Worm (Caenorhabditis elegans) whole organism, L2 larva: Measurements from ENCODE around the gene C13F10.5.

Experiments used
- C34F6.9 ChIP-seq: fragments of 150-350 bp; optimal IDR thresholded peaks from 2 replicates; lab custom pipeline; 2014; ENCODE audit warnings: missing biosample characterization, missing genetic modification characterization
- F13H6.1 ChIP-seq: sonication (generic microtip); optimal IDR thresholded peaks from 2 replicates; lab custom pipeline; 2016; ENCODE audit warnings: missing genetic modification characterization, missing compliant biosample characterization
- Y55F3AM.14 ChIP-seq: fragments of 200-800 bp; sonication (Bioruptor generic); optimal IDR thresholded peaks from 2 replicates; lab custom pipeline; 2018; ENCODE audit warnings: mild to moderate bottlenecking, missing genetic modification characterization, missing compliant biosample characterization
- ZK546.5 ChIP-seq: sonication (generic microtip); optimal IDR thresholded peaks from 2 replicates; lab custom pipeline; 2017; ENCODE audit warnings: missing biosample characterization, missing genetic modification characterization
- alr-1 ChIP-seq: fragments of 150-350 bp; optimal IDR thresholded peaks from 2 replicates; lab custom pipeline; 2014; ENCODE audit warnings: missing biosample characterization, missing genetic modification characterization
- ama-1 ChIP-seq: fragments of 150-350 bp; optimal IDR thresholded peaks from 2 replicates; lab custom pipeline; 2018; ENCODE audit warnings: inconsistent platforms
- blmp-1 ChIP-seq: sonication (generic microtip); optimal IDR thresholded peaks from 2 replicates; lab custom pipeline; 2017; ENCODE audit warnings: missing genetic modification characterization, mild to moderate bottlenecking, missing compliant biosample characterization, antibody characterized with exemption, moderate library complexity; ENCODE audit not compliant: insufficient read depth
- ceh-16 ChIP-seq: fragments of 150-350 bp; optimal IDR thresholded peaks from 2 replicates; lab custom pipeline; 2014; ENCODE audit warnings: missing biosample characterization, missing genetic modification characterization
- ceh-82 ChIP-seq: fragments of 150-350 bp; optimal IDR thresholded peaks from 2 replicates; lab custom pipeline; 2014; ENCODE audit warnings: missing biosample characterization, missing genetic modification characterization
- crh-2 ChIP-seq: sonication (generic microtip); optimal IDR thresholded peaks from 2 replicates; lab custom pipeline; 2017; ENCODE audit warnings: missing biosample characterization, missing genetic modification characterization
- dmd-4 ChIP-seq: sonication (generic microtip); optimal IDR thresholded peaks from 2 replicates; lab custom pipeline; 2017; ENCODE audit warnings: missing biosample characterization, missing genetic modification characterization
- egl-27 ChIP-seq: sonication (generic microtip); optimal IDR thresholded peaks from 3 replicates; lab custom pipeline; 2017; ENCODE audit warnings: missing biosample characterization, missing genetic modification reagents, missing genetic modification characterization
- elt-1 ChIP-seq: fragments of 150-350 bp; optimal IDR thresholded peaks from 2 replicates; lab custom pipeline; 2014; ENCODE audit warnings: missing biosample characterization, missing genetic modification characterization
- elt-3 ChIP-seq: sonication (generic microtip); optimal IDR thresholded peaks from 2 replicates; lab custom pipeline; 2017; ENCODE audit warnings: missing biosample characterization, missing genetic modification characterization
- fos-1 ChIP-seq: fragments of 150-350 bp; optimal IDR thresholded peaks from 2 replicates; lab custom pipeline; 2014; ENCODE audit warnings: missing biosample characterization, missing genetic modification characterization
- gmeb-1 ChIP-seq: fragments of 150-350 bp; optimal IDR thresholded peaks from 2 replicates; lab custom pipeline; 2014; ENCODE audit warnings: missing biosample characterization, missing genetic modification characterization
- lin-11 ChIP-seq: fragments of 150-350 bp; sonication (generic microtip); optimal IDR thresholded peaks from 2 replicates; lab custom pipeline; 2014; ENCODE audit warnings: missing biosample characterization, missing genetic modification characterization, inconsistent platforms, mixed read lengths
- lin-13 ChIP-seq: fragments of 150-350 bp; optimal IDR thresholded peaks from 2 replicates; lab custom pipeline; 2014; ENCODE audit warnings: missing biosample characterization, missing genetic modification reagents, missing genetic modification characterization
- lin-39 ChIP-seq: fragments of 150-350 bp; optimal IDR thresholded peaks from 2 replicates; lab custom pipeline; 2014; ENCODE audit warnings: missing biosample characterization, missing genetic modification reagents, missing genetic modification characterization
- lsy-2 ChIP-seq, 2 experiments: fragments of 150-350 bp in 1 of 2; sonication (generic microtip) in 1 of 2; optimal IDR thresholded peaks; 2 replicates each; lab custom pipeline; 2014 to 2017; ENCODE audit warnings: missing biosample characterization in 2 of 2, missing genetic modification characterization in 2 of 2
- mab-5 ChIP-seq: fragments of 150-350 bp; optimal IDR thresholded peaks from 2 replicates; lab custom pipeline; 2014; ENCODE audit warnings: missing biosample characterization, missing genetic modification characterization
- mbf-1 ChIP-seq: sonication (generic microtip); optimal IDR thresholded peaks from 2 replicates; lab custom pipeline; 2017; ENCODE audit warnings: missing biosample characterization, missing genetic modification characterization
- mdl-1 ChIP-seq, 2 experiments: fragments of 150-350 bp in 1 of 2; sonication (generic microtip) in 1 of 2; optimal IDR thresholded peaks; 2 replicates each; lab custom pipeline; 2017; ENCODE audit warnings: missing biosample characterization in 2 of 2, missing genetic modification characterization in 2 of 2
- nhr-10 ChIP-seq: sonication (generic microtip); optimal IDR thresholded peaks from 2 replicates; lab custom pipeline; 2017; ENCODE audit warnings: missing biosample characterization, missing genetic modification characterization
- nhr-11 ChIP-seq: fragments of 150-350 bp; optimal IDR thresholded peaks from 2 replicates; lab custom pipeline; 2014; ENCODE audit warnings: missing biosample characterization, missing genetic modification characterization
- nhr-12 ChIP-seq: fragments of 150-350 bp; optimal IDR thresholded peaks from 2 replicates; lab custom pipeline; 2014; ENCODE audit warnings: missing biosample characterization, missing genetic modification characterization
- nhr-129 ChIP-seq: fragments of 150-350 bp; optimal IDR thresholded peaks from 2 replicates; lab custom pipeline; 2014; ENCODE audit warnings: missing biosample characterization, missing genetic modification characterization
- nhr-21 ChIP-seq: fragments of 150-350 bp; optimal IDR thresholded peaks from 2 replicates; lab custom pipeline; 2014; ENCODE audit warnings: missing biosample characterization, missing genetic modification characterization
- nhr-23 ChIP-seq: fragments of 150-350 bp; optimal IDR thresholded peaks from 2 replicates; lab custom pipeline; 2014; ENCODE audit warnings: missing biosample characterization, missing genetic modification reagents, missing genetic modification characterization
- nhr-237 ChIP-seq: fragments of 150-350 bp; optimal IDR thresholded peaks from 2 replicates; lab custom pipeline; 2014; ENCODE audit warnings: missing biosample characterization, missing genetic modification characterization
- nhr-25 ChIP-seq: fragments of 150-350 bp; sonication (generic microtip); optimal IDR thresholded peaks from 3 replicates; lab custom pipeline; 2014; ENCODE audit warnings: missing biosample characterization, missing genetic modification characterization
- nhr-6 ChIP-seq: fragments of 150-350 bp; optimal IDR thresholded peaks from 2 replicates; lab custom pipeline; 2014; ENCODE audit warnings: missing biosample characterization, missing genetic modification characterization
- nhr-77 ChIP-seq: fragments of 150-350 bp; optimal IDR thresholded peaks from 2 replicates; lab custom pipeline; 2014; ENCODE audit warnings: missing biosample characterization, missing genetic modification characterization
- peb-1 ChIP-seq: fragments of 150-350 bp; optimal IDR thresholded peaks from 2 replicates; lab custom pipeline; 2014; ENCODE audit warnings: missing biosample characterization, missing genetic modification characterization
- sem-4 ChIP-seq: fragments of 150-350 bp; optimal IDR thresholded peaks from 2 replicates; lab custom pipeline; 2014; ENCODE audit warnings: missing biosample characterization, missing genetic modification reagents, missing genetic modification characterization
- skn-1 ChIP-seq: sonication (generic microtip); optimal IDR thresholded peaks from 2 replicates; lab custom pipeline; 2017; ENCODE audit warnings: missing biosample characterization, missing genetic modification characterization
- sma-3 ChIP-seq: sonication (generic microtip); optimal IDR thresholded peaks from 2 replicates; lab custom pipeline; 2016; ENCODE audit warnings: missing genetic modification reagents, missing genetic modification characterization, missing compliant biosample characterization
- sma-9 ChIP-seq, 2 experiments: fragments of 150-350 bp in 1 of 2; sonication (generic microtip) in 1 of 2; optimal IDR thresholded peaks; 2 replicates each; lab custom pipeline; 2014 to 2016; ENCODE audit warnings: missing genetic modification characterization in 2 of 2, mild to moderate bottlenecking in 1 of 2, missing biosample characterization in 1 of 2, missing compliant biosample characterization in 1 of 2, missing genetic modification reagents in 1 of 2, moderate library complexity in 1 of 2
- snpc-4 ChIP-seq: fragments of 150-350 bp; optimal IDR thresholded peaks from 2 replicates; lab custom pipeline; 2014; ENCODE audit warnings: missing biosample characterization, missing genetic modification characterization
- unc-39 ChIP-seq: fragments of 150-350 bp; optimal IDR thresholded peaks from 2 replicates; lab custom pipeline; 2014; ENCODE audit warnings: missing biosample characterization, missing genetic modification characterization
- unc-55 ChIP-seq: fragments of 150-350 bp; sonication (generic microtip); optimal IDR thresholded peaks from 3 replicates; lab custom pipeline; 2014; ENCODE audit warnings: missing biosample characterization, missing genetic modification reagents, missing genetic modification characterization
- unc-62 ChIP-seq: fragments of 150-350 bp; optimal IDR thresholded peaks from 2 replicates; lab custom pipeline; 2014; ENCODE audit warnings: missing biosample characterization, missing genetic modification reagents, missing genetic modification characterization
- zag-1 ChIP-seq: fragments of 150-350 bp; optimal IDR thresholded peaks from 2 replicates; lab custom pipeline; 2014; ENCODE audit warnings: missing biosample characterization, missing genetic modification characterization
- ztf-1 ChIP-seq: fragments of 200-800 bp; sonication (Bioruptor generic); conservative IDR thresholded peaks from 2 replicates; pipeline ENCODE4 v1.3.6; 2022; ENCODE audit warnings: missing genetic modification characterization, missing compliant biosample characterization
- ztf-11 ChIP-seq: sonication (generic microtip); optimal IDR thresholded peaks from 2 replicates; lab custom pipeline; 2017; ENCODE audit warnings: missing biosample characterization, missing genetic modification characterization
- ztf-4 ChIP-seq: fragments of 150-350 bp; optimal IDR thresholded peaks from 2 replicates; lab custom pipeline; 2014; ENCODE audit warnings: missing biosample characterization, missing genetic modification characterization

C13F10.5 gene

DNA sequence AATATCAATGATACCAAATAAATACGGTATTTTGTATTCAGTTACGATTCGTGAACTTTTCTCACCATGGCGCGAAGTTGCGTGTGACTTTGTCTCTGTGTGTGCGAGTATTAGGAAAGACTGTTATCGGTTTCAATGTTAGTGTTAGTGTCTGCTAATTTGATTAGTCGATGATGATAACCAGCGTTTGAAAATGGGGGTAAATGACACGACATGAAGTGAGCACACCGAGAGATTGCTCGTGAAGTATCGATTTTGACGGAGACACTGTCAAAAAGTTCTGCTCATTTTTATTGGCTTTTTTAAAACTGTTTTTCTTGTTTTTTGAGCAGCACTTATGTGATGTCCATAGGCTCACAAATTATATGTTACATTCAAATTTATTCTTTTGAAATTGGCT lies 20.5 kb downstream of the C13F10.5 start:
- peak; percentile 4 for TF ChIP-seq gmeb-1 (tag; lab: Kevin White, UChicago)
- peak; percentile 20 for TF ChIP-seq F13H6.1 (tag; lab: Kevin White, UChicago)
- no peak for TF ChIP-seq nhr-23 (tag; lab: Kevin White, UChicago)
- peak; percentile 18 for TF ChIP-seq nhr-129
- TF ChIP-seq blmp-1: no peak
- TF ChIP-seq sma-9 (GFP tag; optimal IDR thresholded peaks at IDR 0.05; lab: Kevin White, UChicago): peak; percentile 14
- no peak for TF ChIP-seq sma-9 (tag; optimal IDR thresholded peaks at IDR 0.05; lab: Kevin White, UChicago)
- peak; percentile 83 for TF ChIP-seq fos-1 (tag; lab: Kevin White, UChicago)
- peak; percentile 65 for TF ChIP-seq ama-1 (lab: Kevin White, UChicago)
- TF ChIP-seq crh-2 (tag; lab: Kevin White, UChicago): peak; percentile 67
- no peak for TF ChIP-seq mab-5
- TF ChIP-seq sma-3: peak; percentile 6

DNA sequence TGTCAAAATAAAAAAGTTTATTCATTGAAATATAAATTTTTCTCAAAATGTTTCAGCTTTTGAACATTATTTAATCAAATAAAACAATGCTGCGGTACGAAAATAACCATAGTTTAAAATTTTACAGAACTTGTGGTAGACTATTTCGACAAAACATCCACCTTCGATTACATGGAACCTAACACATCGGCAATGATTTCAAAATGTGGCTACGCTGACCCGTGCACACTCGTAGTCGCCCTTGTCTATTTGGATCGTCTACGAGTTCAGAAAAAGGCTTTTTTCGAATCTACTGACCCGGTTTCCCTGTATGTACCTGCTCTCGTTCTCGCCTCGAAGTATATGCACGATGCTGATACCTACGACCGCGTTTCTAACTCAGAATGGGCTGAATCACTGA lies 21.9 kb downstream of the C13F10.5 start:
- TF ChIP-seq sma-9 (GFP tag; optimal IDR thresholded peaks at IDR 0.05; lab: Kevin White, UChicago): no peak
- no peak for TF ChIP-seq sma-9 (tag; optimal IDR thresholded peaks at IDR 0.05; lab: Kevin White, UChicago)
- TF ChIP-seq unc-55 (GFP tag; lab: Kevin White, UChicago): no peak
- no peak for TF ChIP-seq snpc-4
- no peak for TF ChIP-seq ama-1 (lab: Kevin White, UChicago)
- no peak for TF ChIP-seq nhr-21 (tag; lab: Kevin White, UChicago)
- TF ChIP-seq nhr-10 (tag; lab: Kevin White, UChicago): no peak
- TF ChIP-seq nhr-23 (tag; lab: Kevin White, UChicago): no peak
- TF ChIP-seq alr-1 (tag; lab: Kevin White, UChicago): no peak
- TF ChIP-seq skn-1 (tag; lab: Kevin White, UChicago): no peak
- TF ChIP-seq nhr-129: no peak
- TF ChIP-seq ztf-11 (tag; lab: Kevin White, UChicago): no peak
- TF ChIP-seq crh-2 (tag; lab: Kevin White, UChicago): no peak

DNA sequence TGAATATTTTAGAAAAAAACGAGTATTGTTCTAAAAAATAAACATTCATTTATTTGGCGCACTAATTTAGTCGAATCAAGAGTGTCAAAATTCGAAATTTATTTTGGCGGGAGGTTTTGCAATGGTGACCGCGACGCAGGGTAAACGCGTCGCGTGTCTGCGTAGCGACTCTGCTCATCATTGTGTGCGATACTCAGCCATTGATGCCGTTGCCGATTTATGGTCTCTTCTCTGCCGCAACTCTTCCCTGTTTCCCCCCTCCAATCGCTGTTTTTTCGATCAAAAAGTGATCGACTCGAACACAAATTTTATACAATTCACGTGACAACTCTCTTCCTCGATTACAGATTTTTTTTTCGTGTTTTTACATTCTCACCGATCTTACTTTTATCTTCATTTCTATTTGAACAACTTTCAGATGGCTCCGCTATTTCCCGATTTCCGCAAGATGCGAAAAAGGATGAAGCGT lies 22.4 kb downstream of the C13F10.5 start, which contains the start of gene F09G2.2:
F09G2.2 (plus strand) TSS at position 419 of the 469 bp plus-strand sequence.
- TF ChIP-seq ZK546.5 (tag; lab: Kevin White, UChicago): peak; percentile 31
- TF ChIP-seq ceh-16: peak; percentile 91
- no peak for TF ChIP-seq nhr-10 (tag; lab: Kevin White, UChicago)
- peak; percentile 97 for TF ChIP-seq C34F6.9 (tag; lab: Kevin White, UChicago)
- TF ChIP-seq skn-1 (tag; lab: Kevin White, UChicago): no peak
- TF ChIP-seq F13H6.1 (tag; lab: Kevin White, UChicago): peak; percentile 89
- TF ChIP-seq lin-13 (GFP tag; lab: Kevin White, UChicago): peak; percentile 94
- TF ChIP-seq nhr-6 (tag; lab: Kevin White, UChicago): peak; percentile 80
- TF ChIP-seq nhr-23 (tag; lab: Kevin White, UChicago): no peak
- no peak for TF ChIP-seq nhr-237 (tag; lab: Kevin White, UChicago)
- TF ChIP-seq fos-1 (tag; lab: Kevin White, UChicago): peak; percentile 90
- TF ChIP-seq peb-1 (tag; lab: Kevin White, UChicago): no peak
- TF ChIP-seq Y55F3AM.14 (GFP tag; lab: Kevin White, UChicago): peak; percentile 33
- no peak for TF ChIP-seq elt-1 (tag; lab: Kevin White, UChicago)
- TF ChIP-seq crh-2 (tag; lab: Kevin White, UChicago): peak; percentile 95
- peak; percentile 45 for TF ChIP-seq nhr-77
- TF ChIP-seq sma-9 (GFP tag; optimal IDR thresholded peaks at IDR 0.05; lab: Kevin White, UChicago): peak; percentile 93
- no peak for TF ChIP-seq sma-9 (tag; optimal IDR thresholded peaks at IDR 0.05; lab: Kevin White, UChicago)
- no peak for TF ChIP-seq unc-39 (tag; lab: Kevin White, UChicago)
- no peak for TF ChIP-seq elt-3
- TF ChIP-seq nhr-25 (tag; lab: Kevin White, UChicago): peak; percentile 90
- TF ChIP-seq mbf-1: no peak
- TF ChIP-seq ztf-4 (tag; lab: Kevin White, UChicago): peak; percentile 71
- peak; percentile 90 for TF ChIP-seq gmeb-1 (tag; lab: Kevin White, UChicago)
- TF ChIP-seq ama-1 (lab: Kevin White, UChicago): peak; percentile 64
- TF ChIP-seq zag-1 (tag; lab: Kevin White, UChicago): peak; percentile 47
- TF ChIP-seq sem-4 (tag; lab: Kevin White, UChicago): peak; percentile 84
- no peak for TF ChIP-seq unc-62 (GFP tag; lab: Kevin White, UChicago)
- TF ChIP-seq alr-1 (tag; lab: Kevin White, UChicago): no peak
- peak; percentile 73 to 92 for TF ChIP-seq lsy-2 (tag; optimal IDR thresholded peaks at IDR 0.05; lab: Kevin White, UChicago)
- peak in 1 of 2 experiments; percentile 48 for TF ChIP-seq mdl-1 (tag; optimal IDR thresholded peaks at IDR 0.05; lab: Kevin White, UChicago)
- peak; percentile 90 for TF ChIP-seq nhr-129
- TF ChIP-seq nhr-11: no peak
- peak; percentile 78 for TF ChIP-seq egl-27
- TF ChIP-seq lin-39 (tag; lab: Kevin White, UChicago): no peak
- TF ChIP-seq ztf-1: no peak
- peak; percentile 76 for TF ChIP-seq mab-5
- no peak for TF ChIP-seq nhr-12 (tag; lab: Kevin White, UChicago)
- TF ChIP-seq unc-55 (GFP tag; lab: Kevin White, UChicago): peak; percentile 96
- TF ChIP-seq nhr-21 (tag; lab: Kevin White, UChicago): peak; percentile 88
- TF ChIP-seq ztf-11 (tag; lab: Kevin White, UChicago): no peak
- TF ChIP-seq lin-11 (tag; lab: Kevin White, UChicago): peak; percentile 90
- peak; percentile 93 for TF ChIP-seq sma-3
- no peak for TF ChIP-seq dmd-4
- TF ChIP-seq snpc-4: peak; percentile 71
- peak; percentile 47 for TF ChIP-seq ceh-82 (tag; lab: Kevin White, UChicago)
